Fruit fly (Drosophila melanogaster) whole organism, embryonic: ENCODE measurements around the gene ninaG.
A peak's percentile ranks its signal among the peaks of the same experiment; 100 is the strongest.

Experiments used
- Bteb2 ChIP-seq: fragments of 200-800 bp; sonication (Bioruptor generic); optimal IDR thresholded peaks from 2 replicates; lab custom pipeline; 2016; ENCODE audit warnings: missing biosample characterization, missing genetic modification characterization
- CG10959 ChIP-seq: fragments of 200-800 bp; sonication (Bioruptor generic); IDR thresholded peaks from 2 replicates; pipeline ENCODE4 v1.3.6; 2022; ENCODE audit warnings: missing biosample characterization, missing genetic modification characterization
- CG11093 ChIP-seq: fragments of 200-800 bp; sonication (Bioruptor generic); IDR thresholded peaks from 3 replicates; pipeline ENCODE4 v1.3.6; 2022; ENCODE audit warnings: missing biosample characterization, missing genetic modification characterization
- CG11247 ChIP-seq: fragments of 200-800 bp; sonication (Bioruptor generic); IDR thresholded peaks from 2 replicates; pipeline ENCODE4 v1.3.6; 2022; ENCODE audit warnings: missing biosample characterization, missing genetic modification characterization
- CG12236 ChIP-seq: fragments of 200-800 bp; sonication (Bioruptor generic); optimal IDR thresholded peaks from 2 replicates; lab custom pipeline; 2016; ENCODE audit warnings: missing biosample characterization, missing genetic modification characterization
- CG12659 ChIP-seq: fragments of 200-800 bp; sonication (Bioruptor generic); optimal IDR thresholded peaks from 3 replicates; lab custom pipeline; 2017; ENCODE audit warnings: mild to moderate bottlenecking, missing biosample characterization, missing genetic modification reagents, missing genetic modification characterization
- CG12744 ChIP-seq: fragments of 200-800 bp; sonication (Bioruptor generic); optimal IDR thresholded peaks from 2 replicates; lab custom pipeline; 2016; ENCODE audit warnings: missing biosample characterization, missing genetic modification characterization
- CG1602 ChIP-seq: fragments of 200-800 bp; sonication (Bioruptor generic); optimal IDR thresholded peaks from 3 replicates; lab custom pipeline; 2016; ENCODE audit warnings: missing biosample characterization, missing genetic modification characterization
- CG16815 ChIP-seq: fragments of 200-800 bp; sonication (Bioruptor generic); optimal IDR thresholded peaks from 3 replicates; lab custom pipeline; 2017; ENCODE audit warnings: missing biosample characterization, mild to moderate bottlenecking, missing genetic modification characterization
- CG1832 ChIP-seq: fragments of 200-800 bp; sonication (Bioruptor generic); optimal IDR thresholded peaks from 2 replicates; lab custom pipeline; 2017; ENCODE audit warnings: missing biosample characterization, mild to moderate bottlenecking, missing genetic modification characterization, inconsistent platforms
- CG2120 ChIP-seq: fragments of 200-800 bp; sonication (Bioruptor generic); optimal IDR thresholded peaks from 3 replicates; lab custom pipeline; 2016; ENCODE audit warnings: missing biosample characterization, missing genetic modification characterization
- CG2199 ChIP-seq: fragments of 200-800 bp; sonication (Bioruptor generic); IDR thresholded peaks from 3 replicates; pipeline ENCODE4 v1.3.6; 2022; ENCODE audit warnings: missing biosample characterization, missing genetic modification characterization
- CG2678 ChIP-seq: fragments of 200-800 bp; sonication (Bioruptor generic); optimal IDR thresholded peaks from 3 replicates; lab custom pipeline; 2019; ENCODE audit warnings: missing biosample characterization, mild to moderate bottlenecking, missing genetic modification characterization, moderate library complexity
- CG30431 ChIP-seq: fragments of 200-800 bp; sonication (Bioruptor generic); optimal IDR thresholded peaks from 2 replicates; lab custom pipeline; 2017; ENCODE audit warnings: missing biosample characterization, missing genetic modification characterization
- CG4282 ChIP-seq: fragments of 200-800 bp; sonication (Bioruptor generic); optimal IDR thresholded peaks from 2 replicates; lab custom pipeline; 2016; ENCODE audit warnings: missing biosample characterization, missing genetic modification characterization
- CG4328 ChIP-seq: fragments of 200-800 bp; sonication (Bioruptor generic); optimal IDR thresholded peaks from 3 replicates; lab custom pipeline; 2017; ENCODE audit warnings: missing biosample characterization, missing genetic modification reagents, missing genetic modification characterization
- CG5245 ChIP-seq: fragments of 200-800 bp; sonication (Bioruptor generic); optimal IDR thresholded peaks from 3 replicates; lab custom pipeline; 2016; ENCODE audit warnings: missing biosample characterization, missing genetic modification characterization
- CG7357 ChIP-seq: fragments of 200-800 bp; sonication (Bioruptor generic); IDR thresholded peaks from 3 replicates; pipeline ENCODE4 v1.3.6; 2022; ENCODE audit warnings: missing biosample characterization, missing genetic modification characterization
- CG7786 ChIP-seq: fragments of 200-800 bp; sonication (Bioruptor generic); optimal IDR thresholded peaks from 2 replicates; lab custom pipeline; 2016; ENCODE audit warnings: missing biosample characterization, missing genetic modification characterization
- CG8089 ChIP-seq: fragments of 200-800 bp; sonication (Bioruptor generic); optimal IDR thresholded peaks from 3 replicates; lab custom pipeline; 2016; ENCODE audit warnings: missing biosample characterization, missing genetic modification characterization
- CG8359 ChIP-seq: fragments of 200-800 bp; sonication (Bioruptor generic); optimal IDR thresholded peaks from 2 replicates; lab custom pipeline; 2017; ENCODE audit warnings: missing biosample characterization, mild to moderate bottlenecking, missing genetic modification characterization, borderline replicate concordance
- CG9932 ChIP-seq: fragments of 200-800 bp; sonication (Bioruptor generic); IDR thresholded peaks from 2 replicates; pipeline ENCODE4 v1.3.6; 2022; ENCODE audit warnings: missing biosample characterization, missing genetic modification characterization
- Doc2 ChIP-seq: fragments of 200-800 bp; sonication (Bioruptor generic); IDR thresholded peaks from 2 replicates; pipeline ENCODE4 v1.3.6; 2022; ENCODE audit warnings: missing biosample characterization, missing genetic modification characterization
- Fer1 ChIP-seq: fragments of 200-800 bp; sonication (Bioruptor generic); optimal IDR thresholded peaks from 2 replicates; lab custom pipeline; 2017; ENCODE audit warnings: missing biosample characterization, mild to moderate bottlenecking, missing genetic modification characterization
- Fer2 ChIP-seq: fragments of 200-800 bp; sonication (Bioruptor generic); optimal IDR thresholded peaks from 2 replicates; lab custom pipeline; 2018; ENCODE audit warnings: missing biosample characterization, mild to moderate bottlenecking, missing genetic modification characterization, moderate library complexity
- Jarid2 ChIP-seq: fragments of 200-800 bp; sonication (Bioruptor generic); optimal IDR thresholded peaks from 3 replicates; lab custom pipeline; 2017; ENCODE audit warnings: mild to moderate bottlenecking, missing biosample characterization, missing genetic modification reagents, missing genetic modification characterization
- MBD-R2 ChIP-seq: fragments of 200-800 bp; sonication (Bioruptor generic); IDR thresholded peaks from 2 replicates; pipeline ENCODE4 v1.3.6; 2022; ENCODE audit warnings: missing biosample characterization, missing genetic modification characterization
- Oaz ChIP-seq: fragments of 200-800 bp; sonication (Bioruptor generic); IDR thresholded peaks from 2 replicates; pipeline ENCODE4 v1.3.6; 2022; ENCODE audit warnings: missing biosample characterization, missing genetic modification characterization
- Spps ChIP-seq: fragments of 200-800 bp; sonication (Bioruptor generic); optimal IDR thresholded peaks from 2 replicates; lab custom pipeline; 2018; ENCODE audit warnings: missing biosample characterization, mild to moderate bottlenecking, missing genetic modification characterization
- Tbp ChIP-seq: fragments of >200 bp; optimal IDR thresholded peaks from 2 replicates; lab custom pipeline; 2018; ENCODE audit warnings: missing biosample characterization, missing genetic modification characterization
- Trl ChIP-seq, 3 experiments: fragments of >200 bp in 2 of 3; fragments of 200-800 bp in 1 of 3; sonication (Bioruptor generic) in 1 of 3; optimal IDR thresholded peaks; 2 replicates in 1 of 3; 3 replicates in 2 of 3; lab custom pipeline; 2016 to 2017; ENCODE audit warnings: missing biosample characterization in 1 of 3, missing genetic modification characterization in 1 of 3
- Xrp1 ChIP-seq: fragments of 200-800 bp; sonication (Bioruptor generic); IDR thresholded peaks from 2 replicates; pipeline ENCODE4 v1.3.6; 2022; ENCODE audit warnings: missing biosample characterization, missing genetic modification characterization
- abd-A ChIP-seq: fragments of 200-800 bp; sonication (Bioruptor generic); optimal IDR thresholded peaks from 3 replicates; lab custom pipeline; 2019; ENCODE audit warnings: missing biosample characterization, mild to moderate bottlenecking, missing genetic modification characterization, moderate library complexity
- amos ChIP-seq: fragments of 200-800 bp; sonication (Bioruptor generic); IDR thresholded peaks from 2 replicates; pipeline ENCODE4 v1.3.6; 2022; ENCODE audit warnings: missing biosample characterization, missing genetic modification characterization; ENCODE audit not compliant: partially characterized antibody
- btn ChIP-seq: fragments of 200-800 bp; sonication (Bioruptor generic); optimal IDR thresholded peaks from 2 replicates; lab custom pipeline; 2016; ENCODE audit warnings: missing biosample characterization, missing genetic modification characterization
- da ChIP-seq: fragments of 200-800 bp; sonication (Bioruptor generic); optimal IDR thresholded peaks from 2 replicates; lab custom pipeline; 2016; ENCODE audit warnings: missing biosample characterization, missing genetic modification characterization
- dm ChIP-seq: fragments of 200-800 bp; sonication (Bioruptor generic); optimal IDR thresholded peaks from 3 replicates; lab custom pipeline; 2016; ENCODE audit warnings: missing biosample characterization, missing genetic modification characterization
- dpn ChIP-seq, 2 experiments: fragments of 200-800 bp; sonication (Bioruptor generic); optimal IDR thresholded peaks; 3 replicates each; lab custom pipeline; 2016; ENCODE audit warnings: missing biosample characterization in 2 of 2, missing genetic modification characterization in 2 of 2
- emc ChIP-seq: fragments of 200-800 bp; sonication (Bioruptor generic); optimal IDR thresholded peaks from 2 replicates; lab custom pipeline; 2016; ENCODE audit warnings: missing biosample characterization, missing genetic modification characterization
- ewg ChIP-seq: fragments of 200-800 bp; sonication (Bioruptor generic); optimal IDR thresholded peaks from 3 replicates; lab custom pipeline; 2017; ENCODE audit warnings: mild to moderate bottlenecking, missing biosample characterization, missing genetic modification reagents, missing genetic modification characterization
- gfzf ChIP-seq: fragments of 200-800 bp; sonication (Bioruptor generic); optimal IDR thresholded peaks from 2 replicates; lab custom pipeline; 2016; ENCODE audit warnings: missing biosample characterization, mild to moderate bottlenecking, missing genetic modification characterization, moderate library complexity
- hbn ChIP-seq: fragments of 200-800 bp; sonication (Bioruptor generic); IDR thresholded peaks from 2 replicates; pipeline ENCODE4 v1.3.6; 2022; ENCODE audit warnings: missing biosample characterization, missing genetic modification characterization; ENCODE audit not compliant: partially characterized antibody
- inv ChIP-seq: fragments of 200-800 bp; sonication (Bioruptor generic); IDR thresholded peaks from 2 replicates; pipeline ENCODE4 v1.3.6; 2022; ENCODE audit warnings: missing biosample characterization, missing genetic modification characterization; ENCODE audit not compliant: partially characterized antibody
- klu ChIP-seq: fragments of 200-800 bp; sonication (Bioruptor generic); IDR thresholded peaks from 2 replicates; pipeline ENCODE4 v1.3.6; 2022; ENCODE audit warnings: missing biosample characterization, missing genetic modification characterization
- odd ChIP-seq: fragments of 200-800 bp; sonication (Bioruptor generic); optimal IDR thresholded peaks from 2 replicates; lab custom pipeline; 2017; ENCODE audit warnings: missing biosample characterization, mild to moderate bottlenecking, missing genetic modification characterization
- org-1 ChIP-seq: fragments of 200-800 bp; sonication (Bioruptor generic); optimal IDR thresholded peaks from 2 replicates; lab custom pipeline; 2017; ENCODE audit warnings: missing biosample characterization, missing genetic modification characterization
- sc ChIP-seq, 3 experiments: fragments of >200 bp in 2 of 3; fragments of 200-800 bp in 1 of 3; sonication (Bioruptor generic) in 1 of 3; optimal IDR thresholded peaks; 2 replicates in 2 of 3; 3 replicates in 1 of 3; lab custom pipeline; 2017; ENCODE audit warnings: mild to moderate bottlenecking in 1 of 3, missing biosample characterization in 1 of 3, missing genetic modification characterization in 1 of 3, missing genetic modification reagents in 1 of 3
- tx ChIP-seq: fragments of 200-800 bp; sonication (Bioruptor generic); optimal IDR thresholded peaks from 2 replicates; lab custom pipeline; 2016; ENCODE audit warnings: missing biosample characterization, missing genetic modification characterization

Gene ninaG

dm6 chr3R:11454210-11454904 lies 32.9 kb upstream of the ninaG start (continued):
- no peak for TF ChIP-seq odd (GFP tag; lab: Kevin White, UChicago)
- peak; percentile 74 for TF ChIP-seq CG2678 (tag; lab: Kevin White, UChicago)
- TF ChIP-seq Doc2 (GFP tag; lab: Robert Waterston, UW): no peak
- no peak for TF ChIP-seq Spps (tag; lab: Kevin White, UChicago)
- TF ChIP-seq CG30431: peak; percentile 1
- no peak for TF ChIP-seq ewg (GFP tag; lab: Kevin White, UChicago)
- no peak for TF ChIP-seq CG8359
- no peak for TF ChIP-seq amos (GFP tag; lab: Robert Waterston, UW)
- no peak for TF ChIP-seq hbn (GFP tag; lab: Robert Waterston, UW)
- TF ChIP-seq CG10959 (GFP tag; lab: Robert Waterston, UW): no peak
- TF ChIP-seq CG9932 (GFP tag; lab: Robert Waterston, UW): peak; percentile 85
- TF ChIP-seq CG4282 (GFP tag; lab: Kevin White, UChicago): no peak
- no peak for TF ChIP-seq CG1832
- TF ChIP-seq CG2199: no peak
- TF ChIP-seq CG8089 (GFP tag; lab: Kevin White, UChicago): no peak
- no peak for TF ChIP-seq emc (GFP tag; lab: Kevin White, UChicago)
- peak; percentile 30; the same call in 1 of the 2 replicates for TF ChIP-seq MBD-R2 (GFP tag; lab: Robert Waterston, UW)
- no peak for TF ChIP-seq Trl (optimal IDR thresholded peaks at IDR 0.05; lab: Kevin White, UChicago)
- no peak for TF ChIP-seq Trl (GFP tag; optimal IDR thresholded peaks at IDR 0.05; lab: Kevin White, UChicago)
- peak; percentile 54; the same call in 1 of the 2 replicates for TF ChIP-seq klu
- peak; percentile 49 for TF ChIP-seq CG7786 (GFP tag; lab: Kevin White, UChicago)
- peak; percentile 48 for TF ChIP-seq org-1 (GFP tag; lab: Kevin White, UChicago)
- TF ChIP-seq CG4328 (GFP tag; lab: Kevin White, UChicago): no peak
- peak; percentile 49 to 70 for TF ChIP-seq dpn (GFP tag; optimal IDR thresholded peaks at IDR 0.05; lab: Kevin White, UChicago)
- no peak for TF ChIP-seq CG5245 (GFP tag; lab: Kevin White, UChicago)
- TF ChIP-seq da: no peak
- TF ChIP-seq CG7357 (GFP tag; lab: Robert Waterston, UW): no peak
- peak; percentile 46 for TF ChIP-seq Fer1 (GFP tag; lab: Kevin White, UChicago)
- TF ChIP-seq btn: no peak
- TF ChIP-seq tx (GFP tag; lab: Kevin White, UChicago): peak; percentile 36
- peak; percentile 33 for TF ChIP-seq CG12744 (GFP tag; lab: Kevin White, UChicago)
- TF ChIP-seq Fer2 (tag; lab: Kevin White, UChicago): no peak
- TF ChIP-seq sc (optimal IDR thresholded peaks at IDR 0.05; lab: Kevin White, UChicago): no peak
- no peak for TF ChIP-seq sc (GFP tag; optimal IDR thresholded peaks at IDR 0.05; lab: Kevin White, UChicago)
- no peak for TF ChIP-seq Bteb2
- TF ChIP-seq Oaz: peak; percentile 51; the same call in 1 of the 2 replicates
- 0 out of 2 replicates have a peak, but pooled peaks have one; percentile 27 for TF ChIP-seq Xrp1 (GFP tag; lab: Robert Waterston, UW)
- peak; percentile 91 for TF ChIP-seq CG2120 (GFP tag; lab: Kevin White, UChicago)
- no peak for TF ChIP-seq CG12236 (GFP tag; lab: Kevin White, UChicago)
- TF ChIP-seq inv (GFP tag; lab: Robert Waterston, UW): no peak
- TF ChIP-seq Tbp: no peak
- TF ChIP-seq CG12659 (GFP tag; lab: Kevin White, UChicago): peak; percentile 66
- TF ChIP-seq gfzf (GFP tag; lab: Kevin White, UChicago): no peak
- no peak for TF ChIP-seq abd-A (tag; lab: Kevin White, UChicago)
- peak; percentile 15 for TF ChIP-seq Jarid2 (GFP tag; lab: Kevin White, UChicago)
- TF ChIP-seq CG11247 (GFP tag; lab: Robert Waterston, UW): peak; percentile 50; the same call in 1 of the 2 replicates
- peak; percentile 60 for TF ChIP-seq CG16815 (GFP tag; lab: Kevin White, UChicago)
- TF ChIP-seq CG11093 (GFP tag; lab: Robert Waterston, UW): no peak
- no peak for TF ChIP-seq dm (GFP tag; lab: Kevin White, UChicago)
- peak; percentile 29 for TF ChIP-seq CG1602 (GFP tag; lab: Kevin White, UChicago)
- TF ChIP-seq, all 482 proteins: peak for 209
